Fruit fly (Drosophila melanogaster): ENCODE measurements around the gene CG13786.

Gene CG13786

dm6 chr2L:7217931-7218330 is 34.9 kb downstream of the CG13786 start:
- TF ChIP-seq CG10543 (GFP tag; optimal IDR thresholded peaks at IDR 0.05) (peak; percentile 21), CG15696 (tag; optimal IDR thresholded peaks at IDR 0.05) (no peak), CG3163 (GFP tag; optimal IDR thresholded peaks at IDR 0.05) (no peak), sug (tag; optimal IDR thresholded peaks at IDR 0.05) (peak; percentile 98), C15 (GFP tag; IDR thresholded peaks at IDR 0.05) (no peak), CG3281 (GFP tag; optimal IDR thresholded peaks at IDR 0.05) (peak; percentile 2), CG2678 (tag; optimal IDR thresholded peaks at IDR 0.05) (peak; percentile 1), ham (GFP tag; IDR thresholded peaks at IDR 0.05) (no peak), GATAe (GFP tag; conservative IDR thresholded peaks at IDR 0.05) (0 out of 2 replicates have a peak, but pooled peaks have one; percentile 24), ash1 (GFP tag; optimal IDR thresholded peaks at IDR 0.05) (no peak), sima (GFP tag; optimal IDR thresholded peaks at IDR 0.05) (no peak), CG6813 (GFP tag; optimal IDR thresholded peaks at IDR 0.05) (no peak), CG16813 (GFP tag; IDR thresholded peaks at IDR 0.05; ENCODE audit: partially characterized antibody) (no peak), CG18011 (GFP tag; optimal IDR thresholded peaks at IDR 0.05) (no peak), Six4 (GFP tag; optimal IDR thresholded peaks at IDR 0.05) (no peak), Med (GFP tag) (peak; percentile 52), Hey (tag; optimal IDR thresholded peaks at IDR 0.05) (no peak), mirr (GFP tag; optimal IDR thresholded peaks at IDR 0.05) (peak; percentile 95), nom (GFP tag; optimal IDR thresholded peaks at IDR 0.05) (no peak), so (GFP tag; IDR thresholded peaks at IDR 0.05) (no peak), CG17361 (GFP tag; IDR thresholded peaks at IDR 0.05) (no peak), exex (tag; optimal IDR thresholded peaks at IDR 0.05) (peak; percentile 98), tll (GFP tag; optimal IDR thresholded peaks at IDR 0.05) (peak in 1 of 2 experiments; percentile 50), B-H2 (GFP tag; optimal IDR thresholded peaks at IDR 0.05) (peak; percentile 38), nerfin-2 (GFP tag; IDR thresholded peaks at IDR 0.05; ENCODE audit: partially characterized antibody) (no peak), cg (GFP tag; optimal IDR thresholded peaks at IDR 0.05) (no peak), grn (GFP tag; optimal IDR thresholded peaks at IDR 0.05) (peak; percentile 44), CG3838 (GFP tag; optimal IDR thresholded peaks at IDR 0.05) (no peak), CG18599 (GFP tag; optimal IDR thresholded peaks at IDR 0.05) (peak; percentile 39), CG11247 (GFP tag; IDR thresholded peaks at IDR 0.05) (no peak), CG15479 (GFP tag; optimal IDR thresholded peaks at IDR 0.05) (peak; percentile 99), scrt (GFP tag; optimal IDR thresholded peaks at IDR 0.05) (no peak), Kr (GFP tag; optimal IDR thresholded peaks at IDR 0.05) (peak; percentile 24), CG32532 (GFP tag; IDR thresholded peaks at IDR 0.05) (peak; percentile 28; the same call in 1 of the 2 replicates), CG8290 (GFP tag; optimal IDR thresholded peaks at IDR 0.05) (no peak), CG8290 (tag; optimal IDR thresholded peaks at IDR 0.05) (peak in 1 of 2 experiments; percentile 21), CG5245 (GFP tag; optimal IDR thresholded peaks at IDR 0.05) (no peak), cad (GFP tag; optimal IDR thresholded peaks at IDR 0.05) (peak; percentile 25), corto (GFP tag; optimal IDR thresholded peaks at IDR 0.05) (no peak), CG13894 (tag; optimal IDR thresholded peaks at IDR 0.05) (peak; percentile 8), dmrt99B (tag; optimal IDR thresholded peaks at IDR 0.05) (no peak), chn (GFP tag; optimal IDR thresholded peaks at IDR 0.05) (no peak), trh (GFP tag; optimal IDR thresholded peaks at IDR 0.05) (no peak), CG34376 (GFP tag; optimal IDR thresholded peaks at IDR 0.05) (peak; percentile 94), Xrp1 (GFP tag; IDR thresholded peaks at IDR 0.05) (no peak), sd (tag; optimal IDR thresholded peaks at IDR 0.05) (peak; percentile 90), pzg (GFP tag; optimal IDR thresholded peaks at IDR 0.05) (no peak), Ets65A (GFP tag) (peak; percentile 24), CG13296 (GFP tag; optimal IDR thresholded peaks at IDR 0.05) (peak; percentile 25), rib (GFP tag; IDR thresholded peaks at IDR 0.05) (no peak), cwo (GFP tag; optimal IDR thresholded peaks at IDR 0.05) (no peak)
